Worm (Caenorhabditis elegans) whole organism, mixed stage, embryonic: ENCODE results near the gene prx-5.

Source experiments
- M03D4.4 ChIP-seq: sonication (generic microtip); optimal IDR thresholded peaks from 2 replicates; lab custom pipeline; 2017; ENCODE audit warnings: mild to moderate bottlenecking, missing genetic modification characterization, missing compliant biosample characterization
- bed-3 ChIP-seq: fragments of 200-800 bp; sonication (Bioruptor generic); optimal IDR thresholded peaks from 3 replicates; lab custom pipeline; 2018; ENCODE audit warnings: mild to moderate bottlenecking, missing genetic modification characterization, moderate library complexity, missing compliant biosample characterization
- ceh-39 ChIP-seq: fragments of 150-350 bp; optimal IDR thresholded peaks from 2 replicates; lab custom pipeline; 2014; ENCODE audit warnings: missing biosample characterization, missing genetic modification characterization
- ceh-43 ChIP-seq: fragments of 200-800 bp; sonication (Bioruptor generic); optimal IDR thresholded peaks from 2 replicates; lab custom pipeline; 2018; ENCODE audit warnings: mild to moderate bottlenecking, missing genetic modification characterization, moderate library complexity, missing compliant biosample characterization
- ceh-83 ChIP-seq: fragments of 200-800 bp; sonication (Bioruptor generic); optimal IDR thresholded peaks from 2 replicates; lab custom pipeline; 2018; ENCODE audit warnings: mild to moderate bottlenecking, missing genetic modification characterization, missing compliant biosample characterization
- cnd-1 ChIP-seq: fragments of 200-800 bp; sonication (Bioruptor generic); optimal IDR thresholded peaks from 2 replicates; lab custom pipeline; 2018; ENCODE audit warnings: mild to moderate bottlenecking, missing genetic modification characterization, missing compliant biosample characterization
- drap-1 ChIP-seq: fragments of 200-800 bp; sonication (Bioruptor generic); optimal IDR thresholded peaks from 3 replicates; lab custom pipeline; 2018; ENCODE audit warnings: mild to moderate bottlenecking, missing genetic modification characterization, missing compliant biosample characterization
- elt-1 ChIP-seq: sonication (generic microtip); optimal IDR thresholded peaks from 2 replicates; lab custom pipeline; 2017; ENCODE audit warnings: missing genetic modification characterization, mild to moderate bottlenecking, missing compliant biosample characterization, antibody characterized with exemption, moderate library complexity, borderline replicate concordance; ENCODE audit not compliant: insufficient read depth
- elt-3 ChIP-seq: fragments of 150-350 bp; optimal IDR thresholded peaks from 2 replicates; lab custom pipeline; 2014; ENCODE audit warnings: missing biosample characterization, missing genetic modification characterization
- flh-1 ChIP-seq: fragments of 200-800 bp; sonication (Bioruptor generic); optimal IDR thresholded peaks from 2 replicates; lab custom pipeline; 2018; ENCODE audit warnings: mild to moderate bottlenecking, missing genetic modification characterization, moderate library complexity, missing compliant biosample characterization
- ham-2 ChIP-seq: fragments of 200-800 bp; sonication (Bioruptor generic); optimal IDR thresholded peaks from 2 replicates; lab custom pipeline; 2018; ENCODE audit warnings: mild to moderate bottlenecking, missing genetic modification characterization, missing compliant biosample characterization
- hlh-1 ChIP-seq: fragments of 150-350 bp; optimal IDR thresholded peaks from 2 replicates; lab custom pipeline; 2014; ENCODE audit warnings: missing biosample characterization, missing genetic modification reagents, missing genetic modification characterization
- lin-13 ChIP-seq: fragments of 150-350 bp; optimal IDR thresholded peaks from 2 replicates; lab custom pipeline; 2014; ENCODE audit warnings: missing biosample characterization, missing genetic modification characterization
- lin-32 ChIP-seq: fragments of 200-800 bp; sonication (Bioruptor generic); optimal IDR thresholded peaks from 2 replicates; lab custom pipeline; 2018; ENCODE audit warnings: mild to moderate bottlenecking, missing genetic modification characterization, missing compliant biosample characterization
- lsy-2 ChIP-seq: fragments of 150-350 bp; optimal IDR thresholded peaks from 2 replicates; lab custom pipeline; 2014; ENCODE audit warnings: missing biosample characterization, missing genetic modification characterization
- mab-5 ChIP-seq: fragments of 150-350 bp; optimal IDR thresholded peaks from 2 replicates; lab custom pipeline; 2014; ENCODE audit warnings: missing biosample characterization, missing genetic modification characterization
- mep-1 ChIP-seq: fragments of 150-350 bp; optimal IDR thresholded peaks from 2 replicates; lab custom pipeline; 2017; ENCODE audit warnings: missing biosample characterization, missing genetic modification reagents, missing genetic modification characterization, inconsistent platforms
- mls-2 ChIP-seq: sonication (generic microtip); optimal IDR thresholded peaks from 2 replicates; lab custom pipeline; 2016; ENCODE audit warnings: mild to moderate bottlenecking, missing genetic modification characterization, moderate library complexity, missing compliant biosample characterization
- nhr-12 ChIP-seq: fragments of 150-350 bp; optimal IDR thresholded peaks from 2 replicates; lab custom pipeline; 2014; ENCODE audit warnings: missing biosample characterization, missing genetic modification characterization
- nhr-2 ChIP-seq: fragments of 150-350 bp; optimal IDR thresholded peaks from 2 replicates; lab custom pipeline; 2014; ENCODE audit warnings: missing biosample characterization, missing genetic modification characterization
- nhr-237 ChIP-seq: fragments of 150-350 bp; optimal IDR thresholded peaks from 2 replicates; lab custom pipeline; 2014; ENCODE audit warnings: missing biosample characterization, missing genetic modification characterization
- nhr-76 ChIP-seq: sonication (generic microtip); optimal IDR thresholded peaks from 2 replicates; lab custom pipeline; 2017; ENCODE audit warnings: missing biosample characterization, missing genetic modification characterization
- pha-4 ChIP-seq: fragments of 150-350 bp; optimal IDR thresholded peaks from 2 replicates; lab custom pipeline; 2018; ENCODE audit warnings: missing biosample characterization, missing genetic modification reagents, missing genetic modification characterization
- sem-2 ChIP-seq: fragments of 200-800 bp; sonication (Bioruptor generic); optimal IDR thresholded peaks from 2 replicates; lab custom pipeline; 2018; ENCODE audit warnings: mild to moderate bottlenecking, missing genetic modification characterization, missing compliant biosample characterization
- snpc-4 ChIP-seq: fragments of 150-350 bp; optimal IDR thresholded peaks from 2 replicates; lab custom pipeline; 2014; ENCODE audit warnings: missing biosample characterization, missing genetic modification characterization
- sptf-1 ChIP-seq: sonication (generic microtip); optimal IDR thresholded peaks from 2 replicates; lab custom pipeline; 2017; ENCODE audit warnings: mild to moderate bottlenecking, missing genetic modification characterization, moderate library complexity, missing compliant biosample characterization
- tbx-8 ChIP-seq: fragments of 200-800 bp; sonication (Bioruptor generic); optimal IDR thresholded peaks from 2 replicates; lab custom pipeline; 2018; ENCODE audit warnings: mild to moderate bottlenecking, missing genetic modification characterization, moderate library complexity, missing compliant biosample characterization
- unc-62 ChIP-seq: fragments of 150-350 bp; optimal IDR thresholded peaks from 2 replicates; lab custom pipeline; 2014; ENCODE audit warnings: missing biosample characterization, missing genetic modification reagents, missing genetic modification characterization
- zip-8 ChIP-seq: fragments of 150-350 bp; optimal IDR thresholded peaks from 2 replicates; lab custom pipeline; 2014; ENCODE audit warnings: missing biosample characterization, missing genetic modification characterization

prx-5 gene

ce11 chrII:8704413-8704874, at the start of gene prx-5:
Gene prx-5 (plus strand): TSS chrII:8704824.
- TF ChIP-seq lin-13 (tag; lab: Kevin White, UChicago), result no peak
- TF ChIP-seq sem-2 (GFP tag; lab: Kevin White, UChicago), result no peak

ce11 chrII:8658835-8659234, 45.8 kb upstream of the prx-5 start, which contains the start of gene atg-10:
Gene atg-10 (plus strand): TSS chrII:8659135.
- no peak for TF ChIP-seq snpc-4
- TF ChIP-seq ceh-39 (tag; lab: Kevin White, UChicago), result no peak
- no peak for TF ChIP-seq mls-2 (tag; lab: Kevin White, UChicago)
- no peak for TF ChIP-seq lsy-2 (tag; lab: Kevin White, UChicago)
- no peak for TF ChIP-seq pha-4 (tag; lab: Kevin White, UChicago)
- no peak for TF ChIP-seq elt-3
- no peak for TF ChIP-seq ham-2
- TF ChIP-seq nhr-76, result no peak
- TF ChIP-seq flh-1, result no peak
- TF ChIP-seq drap-1 (GFP tag; lab: Kevin White, UChicago), result no peak
- TF ChIP-seq nhr-2, result no peak
- no peak for TF ChIP-seq zip-8 (tag; lab: Kevin White, UChicago)
- no peak for TF ChIP-seq mep-1
- TF ChIP-seq lin-13 (tag; lab: Kevin White, UChicago), result no peak
- TF ChIP-seq cnd-1 (tag; lab: Kevin White, UChicago), result no peak
- no peak for TF ChIP-seq unc-62 (GFP tag; lab: Kevin White, UChicago)
- TF ChIP-seq nhr-237 (tag; lab: Kevin White, UChicago), result no peak
- no peak for TF ChIP-seq elt-1 (tag; lab: Kevin White, UChicago)

- TF ChIP-seq mls-2 (tag; lab: Kevin White, UChicago) (no peak), zip-8 (tag; lab: Kevin White, UChicago) (peak; percentile 56)
Observed at ce11 chrII:8661539-8661938, 43.1 kb upstream of the prx-5 start, which contains the start of the genes piga-1 and eif-2Bepsilon. Gene piga-1 (minus strand): TSS chrII:8661712. Gene eif-2Bepsilon (plus strand): TSS chrII:8661869.

- TF ChIP-seq ham-2, result no peak
- no peak for TF ChIP-seq mep-1
- TF ChIP-seq nhr-12 (tag; lab: Kevin White, UChicago), result no peak
- TF ChIP-seq nhr-2, result no peak
- TF ChIP-seq M03D4.4 (tag; lab: Kevin White, UChicago), result no peak
- no peak for TF ChIP-seq ceh-43 (GFP tag; lab: Kevin White, UChicago)
- no peak for TF ChIP-seq bed-3 (GFP tag; lab: Kevin White, UChicago)
- TF ChIP-seq drap-1 (GFP tag; lab: Kevin White, UChicago), result no peak
- TF ChIP-seq elt-3, result no peak
- no peak for TF ChIP-seq ceh-83 (GFP tag; lab: Kevin White, UChicago)
- TF ChIP-seq mls-2 (tag; lab: Kevin White, UChicago), result no peak
- TF ChIP-seq snpc-4, result no peak
- TF ChIP-seq mab-5 (tag; lab: Kevin White, UChicago), result no peak
- TF ChIP-seq hlh-1 (tag; lab: Kevin White, UChicago), result no peak
Observed at ce11 chrII:8664533-8664932, 40.1 kb upstream of the prx-5 start, which contains the start of gene etc-1. Gene etc-1 (plus strand): TSS chrII:8664833.

ce11 chrII:8668871-8669270, 35.8 kb upstream of the prx-5 start:
- TF ChIP-seq nhr-2, result no peak
- no peak for TF ChIP-seq unc-62 (GFP tag; lab: Kevin White, UChicago)
- TF ChIP-seq lin-32 (GFP tag; lab: Kevin White, UChicago), result no peak

- TF ChIP-seq mep-1, result no peak
- TF ChIP-seq sem-2 (GFP tag; lab: Kevin White, UChicago), result no peak
- no peak for TF ChIP-seq tbx-8
- TF ChIP-seq sptf-1 (tag; lab: Kevin White, UChicago), result no peak
- TF ChIP-seq cnd-1 (tag; lab: Kevin White, UChicago), result no peak
- TF ChIP-seq pha-4 (tag; lab: Kevin White, UChicago), result no peak
- no peak for TF ChIP-seq bed-3 (GFP tag; lab: Kevin White, UChicago)
- TF ChIP-seq M03D4.4 (tag; lab: Kevin White, UChicago), result no peak
- no peak for TF ChIP-seq nhr-2
Observed at ce11 chrII:8670835-8671234, 33.8 kb upstream of the prx-5 start.
